Worm (Caenorhabditis elegans) whole organism, L4 larva: ENCODE measurements around the gene spp-3.
A peak's percentile ranks its signal among the peaks of the same experiment; 100 is the strongest.

ENCODE experiments used
- F49E8.2 ChIP-seq: sonication (generic microtip); optimal IDR thresholded peaks from 2 replicates; lab custom pipeline; 2016; ENCODE audit warnings: missing compliant biosample characterization, mild to moderate bottlenecking, missing genetic modification characterization, borderline replicate concordance
- T26A8.4 ChIP-seq: fragments of 200-800 bp; sonication (Bioruptor generic); IDR thresholded peaks from 2 replicates; pipeline ENCODE4 v1.3.6; 2022; ENCODE audit warnings: missing genetic modification characterization, missing compliant biosample characterization
- ZK546.5 ChIP-seq, 2 experiments: sonication (generic microtip); optimal IDR thresholded peaks; 2 replicates each; lab custom pipeline; 2017; ENCODE audit warnings: missing biosample characterization in 2 of 2, missing genetic modification characterization in 2 of 2
- aly-2 ChIP-seq: sonication (generic microtip); optimal IDR thresholded peaks from 2 replicates; lab custom pipeline; 2018; ENCODE audit warnings: missing biosample characterization, missing genetic modification characterization
- ama-1 ChIP-seq: fragments of 150-350 bp; optimal IDR thresholded peaks from 2 replicates; lab custom pipeline; 2014; ENCODE audit warnings: inconsistent platforms, mixed read lengths
- ceh-28 ChIP-seq: fragments of 150-350 bp; optimal IDR thresholded peaks from 2 replicates; lab custom pipeline; 2014; ENCODE audit warnings: missing biosample characterization, missing genetic modification reagents, missing genetic modification characterization
- ceh-32 ChIP-seq: sonication (generic microtip); optimal IDR thresholded peaks from 2 replicates; lab custom pipeline; 2016; ENCODE audit warnings: mild to moderate bottlenecking, missing genetic modification characterization, missing compliant biosample characterization; ENCODE audit not compliant: poor library complexity
- ceh-62 ChIP-seq: sonication (generic microtip); optimal IDR thresholded peaks from 2 replicates; lab custom pipeline; 2017; ENCODE audit warnings: missing biosample characterization, missing genetic modification characterization
- ces-1 ChIP-seq: fragments of 150-350 bp; sonication (generic microtip); optimal IDR thresholded peaks from 4 replicates; lab custom pipeline; 2014; ENCODE audit warnings: missing biosample characterization, missing genetic modification reagents, missing genetic modification characterization
- cey-2 ChIP-seq: sonication (generic microtip); optimal IDR thresholded peaks from 3 replicates; lab custom pipeline; 2017; ENCODE audit warnings: missing genetic modification characterization, mild to moderate bottlenecking, missing compliant biosample characterization, antibody characterized with exemption, borderline replicate concordance; ENCODE audit not compliant: insufficient read depth
- daf-12 ChIP-seq: fragments of 150-350 bp; optimal IDR thresholded peaks from 2 replicates; lab custom pipeline; 2014; ENCODE audit warnings: missing biosample characterization, missing genetic modification reagents, missing genetic modification characterization
- daf-16 ChIP-seq, 3 experiments: sonication (generic microtip); optimal IDR thresholded peaks; 2 replicates each; lab custom pipeline; 2016 to 2017; ENCODE audit warnings: missing genetic modification characterization in 3 of 3, missing genetic modification reagents in 3 of 3, mild to moderate bottlenecking in 2 of 3, missing compliant biosample characterization in 2 of 3, missing biosample characterization in 1 of 3, moderate library complexity in 1 of 3
- daf-8 ChIP-seq: fragments of 200-800 bp; sonication (Bioruptor generic); IDR thresholded peaks from 2 replicates; pipeline ENCODE4 v1.3.6; 2022; ENCODE audit warnings: missing genetic modification characterization, missing compliant biosample characterization
- dve-1 ChIP-seq: sonication (generic microtip); optimal IDR thresholded peaks from 2 replicates; lab custom pipeline; 2017; ENCODE audit warnings: antibody characterized with exemption, mild to moderate bottlenecking, missing genetic modification characterization, missing compliant biosample characterization; ENCODE audit not compliant: insufficient read depth
- hlh-30 ChIP-seq: sonication (generic microtip); optimal IDR thresholded peaks from 2 replicates; lab custom pipeline; 2017; ENCODE audit warnings: antibody characterized with exemption, mild to moderate bottlenecking, missing genetic modification characterization, missing compliant biosample characterization; ENCODE audit not compliant: insufficient read depth
- jun-1 ChIP-seq: fragments of 150-350 bp; optimal IDR thresholded peaks from 2 replicates; lab custom pipeline; 2014; ENCODE audit warnings: missing biosample characterization, missing genetic modification reagents, missing genetic modification characterization
- lin-1 ChIP-seq: fragments of 200-800 bp; sonication (Bioruptor generic); IDR thresholded peaks from 2 replicates; pipeline ENCODE4 v1.3.6; 2022; ENCODE audit warnings: missing genetic modification reagents, missing genetic modification characterization, missing compliant biosample characterization
- lin-29 ChIP-seq: fragments of 200-800 bp; sonication (Bioruptor generic); IDR thresholded peaks from 2 replicates; pipeline ENCODE4 v1.3.6; 2022; ENCODE audit warnings: missing genetic modification reagents, missing genetic modification characterization, missing compliant biosample characterization
- lin-39 ChIP-seq: fragments of 150-350 bp; optimal IDR thresholded peaks from 2 replicates; lab custom pipeline; 2014; ENCODE audit warnings: missing biosample characterization, missing genetic modification reagents, missing genetic modification characterization
- lsy-2 ChIP-seq, 2 experiments: fragments of 150-350 bp in 1 of 2; sonication (generic microtip) in 1 of 2; optimal IDR thresholded peaks; 2 replicates each; lab custom pipeline; 2014 to 2017; ENCODE audit warnings: missing biosample characterization in 2 of 2, missing genetic modification characterization in 2 of 2
- madf-5 ChIP-seq, 2 experiments: fragments of 200-800 bp; sonication (Bioruptor generic); IDR thresholded peaks; 2 replicates each; pipeline ENCODE4 v1.3.6; 2022; ENCODE audit warnings: missing compliant biosample characterization in 2 of 2, missing genetic modification characterization in 2 of 2
- mdt-29 ChIP-seq: fragments of 200-800 bp; sonication (Bioruptor generic); IDR thresholded peaks from 2 replicates; pipeline ENCODE4 v1.3.6; 2022; ENCODE audit warnings: missing genetic modification reagents, missing genetic modification characterization, missing compliant biosample characterization
- mes-2 ChIP-seq: sonication (generic microtip); optimal IDR thresholded peaks from 2 replicates; lab custom pipeline; 2016; ENCODE audit warnings: missing genotype, mild to moderate bottlenecking, missing genetic modification characterization, missing compliant biosample characterization; ENCODE audit not compliant: poor library complexity, severe bottlenecking
- mxl-2 ChIP-seq: fragments of 200-800 bp; sonication (Bioruptor generic); conservative IDR thresholded peaks from 2 replicates; pipeline ENCODE4 v1.3.6; 2022; ENCODE audit warnings: missing genetic modification reagents, missing genetic modification characterization, missing compliant biosample characterization
- mxl-3 ChIP-seq: fragments of 200-800 bp; sonication (Bioruptor generic); optimal IDR thresholded peaks from 2 replicates; lab custom pipeline; 2018; ENCODE audit warnings: mild to moderate bottlenecking, missing genetic modification characterization, missing compliant biosample characterization
- nhr-11 ChIP-seq: fragments of 150-350 bp; optimal IDR thresholded peaks from 2 replicates; lab custom pipeline; 2014; ENCODE audit warnings: missing biosample characterization, missing genetic modification characterization
- nhr-111 ChIP-seq: fragments of 200-800 bp; sonication (Bioruptor generic); optimal IDR thresholded peaks from 2 replicates; lab custom pipeline; 2018; ENCODE audit warnings: mild to moderate bottlenecking, missing genetic modification characterization, missing compliant biosample characterization
- nhr-28 ChIP-seq: fragments of 150-350 bp; optimal IDR thresholded peaks from 2 replicates; lab custom pipeline; 2014; ENCODE audit warnings: missing biosample characterization, missing genetic modification characterization
- nhr-41 ChIP-seq: fragments of 200-800 bp; sonication (Bioruptor generic); IDR thresholded peaks from 2 replicates; pipeline ENCODE4 v1.3.6; 2022; ENCODE audit warnings: missing genetic modification reagents, missing genetic modification characterization, missing compliant biosample characterization
- nhr-48 ChIP-seq: sonication (generic microtip); optimal IDR thresholded peaks from 2 replicates; lab custom pipeline; 2016; ENCODE audit warnings: mild to moderate bottlenecking, missing genetic modification characterization, missing compliant biosample characterization
- nhr-6 ChIP-seq: fragments of 150-350 bp; optimal IDR thresholded peaks from 2 replicates; lab custom pipeline; 2014; ENCODE audit warnings: missing biosample characterization, missing genetic modification characterization
- php-3 ChIP-seq: fragments of 200-800 bp; sonication (Bioruptor generic); IDR thresholded peaks from 2 replicates; pipeline ENCODE4 v1.3.6; 2022; ENCODE audit warnings: missing genetic modification reagents, missing genetic modification characterization, missing compliant biosample characterization
- pqm-1 ChIP-seq: sonication (generic microtip); optimal IDR thresholded peaks from 2 replicates; lab custom pipeline; 2017; ENCODE audit warnings: missing biosample characterization, missing genetic modification characterization
- saeg-2 ChIP-seq: fragments of 200-800 bp; sonication (Bioruptor generic); IDR thresholded peaks from 2 replicates; pipeline ENCODE4 v1.3.6; 2022; ENCODE audit warnings: missing genetic modification reagents, missing genetic modification characterization, missing compliant biosample characterization
- sdz-12 ChIP-seq: fragments of 200-800 bp; sonication (Bioruptor generic); optimal IDR thresholded peaks from 2 replicates; lab custom pipeline; 2018; ENCODE audit warnings: mild to moderate bottlenecking, missing genetic modification characterization, missing compliant biosample characterization
- snpc-4 ChIP-seq: fragments of 150-350 bp; optimal IDR thresholded peaks from 2 replicates; lab custom pipeline; 2014; ENCODE audit warnings: missing biosample characterization, missing genetic modification characterization
- spr-1 ChIP-seq: sonication (generic microtip); optimal IDR thresholded peaks from 2 replicates; lab custom pipeline; 2016; ENCODE audit warnings: mild to moderate bottlenecking, missing genetic modification characterization, missing compliant biosample characterization
- tag-97 ChIP-seq: fragments of 200-800 bp; sonication (Bioruptor generic); IDR thresholded peaks from 2 replicates; pipeline ENCODE4 v1.3.6; 2022; ENCODE audit warnings: missing genetic modification characterization, missing compliant biosample characterization
- tra-1 ChIP-seq: fragments of 200-800 bp; sonication (Bioruptor generic); IDR thresholded peaks from 2 replicates; pipeline ENCODE4 v1.3.6; 2022; ENCODE audit warnings: missing genetic modification reagents, missing genetic modification characterization, missing compliant biosample characterization
- unc-130 ChIP-seq: sonication (generic microtip); optimal IDR thresholded peaks from 2 replicates; lab custom pipeline; 2016; ENCODE audit warnings: missing genetic modification reagents, missing genetic modification characterization, missing compliant biosample characterization
- unc-62 ChIP-seq, 3 experiments: fragments of 150-350 bp in 1 of 3; sonication (generic microtip); optimal IDR thresholded peaks in 2 of 3; peaks in 1 of 3; 1 replicate in 1 of 3; 2 replicates in 2 of 3; lab custom pipeline; 2014 to 2017; ENCODE audit warnings: missing biosample characterization in 3 of 3, missing genetic modification characterization in 3 of 3, missing genetic modification reagents in 3 of 3, missing genotype in 1 of 3
- zfp-3 ChIP-seq: fragments of 200-800 bp; sonication (Bioruptor generic); conservative IDR thresholded peaks from 2 replicates; pipeline ENCODE4 v1.3.6; 2022; ENCODE audit warnings: missing genetic modification reagents, missing genetic modification characterization, missing compliant biosample characterization
- zip-11 ChIP-seq: fragments of 200-800 bp; sonication (Bioruptor generic); IDR thresholded peaks from 2 replicates; pipeline ENCODE4 v1.3.6; 2022; ENCODE audit warnings: missing genetic modification characterization, missing compliant biosample characterization
- ztf-7 ChIP-seq: fragments of 150-350 bp; optimal IDR thresholded peaks from 2 replicates; lab custom pipeline; 2014; ENCODE audit warnings: missing biosample characterization, missing genetic modification characterization

spp-3 gene

ce11 chrX:7343747-7344146 is 28.6 kb upstream of the spp-3 start, which contains the start of gene C07D8.5:
Gene C07D8.5, plus strand, starts transcription at chrX:7344047.
- no peak for TF ChIP-seq zfp-3 (GFP tag; lab: Robert Waterston, UW)
- no peak for TF ChIP-seq T26A8.4 (GFP tag; lab: Robert Waterston, UW)
- TF ChIP-seq snpc-4 (tag; lab: Kevin White, UChicago), result no peak
- no peak for TF ChIP-seq nhr-111 (GFP tag; lab: Kevin White, UChicago)
- TF ChIP-seq ZK546.5 (tag; optimal IDR thresholded peaks at IDR 0.05; lab: Kevin White, UChicago), result no peak
- no peak for TF ChIP-seq nhr-11 (tag; lab: Kevin White, UChicago)
- TF ChIP-seq mdt-29 (GFP tag; lab: Robert Waterston, UW), result no peak
- TF ChIP-seq php-3 (GFP tag; lab: Robert Waterston, UW), result no peak
- TF ChIP-seq ama-1 (lab: Kevin White, UChicago), result no peak
- no peak for TF ChIP-seq spr-1
- TF ChIP-seq ceh-28 (tag; lab: Kevin White, UChicago), result no peak
- TF ChIP-seq ces-1 (GFP tag; lab: Kevin White, UChicago), result no peak
- TF ChIP-seq aly-2 (tag; lab: Kevin White, UChicago), result no peak
- TF ChIP-seq madf-5 (GFP tag; IDR thresholded peaks at IDR 0.05; lab: Robert Waterston, UW), result no peak
- TF ChIP-seq daf-12 (tag; lab: Kevin White, UChicago), result no peak
- TF ChIP-seq ceh-62, result no peak
- TF ChIP-seq daf-8 (GFP tag; lab: Robert Waterston, UW), result no peak
- TF ChIP-seq mes-2 (tag; lab: Kevin White, UChicago), result no peak
- TF ChIP-seq unc-62 (GFP tag; optimal IDR thresholded peaks at IDR 0.05 in 1 of 2; lab: Kevin White, UChicago), result no peak
- TF ChIP-seq unc-62 (tag; optimal IDR thresholded peaks at IDR 0.05; lab: Kevin White, UChicago), result no peak
- no peak for TF ChIP-seq lin-39

- TF ChIP-seq dve-1 (tag; lab: Kevin White, UChicago) (peak; percentile 2), pqm-1 (tag; lab: Kevin White, UChicago) (peak; percentile 80), daf-16 (GFP tag; optimal IDR thresholded peaks at IDR 0.05; lab: Kevin White, UChicago) (no peak), daf-16 (tag; optimal IDR thresholded peaks at IDR 0.05; lab: Kevin White, UChicago) (peak; percentile 90), hlh-30 (peak; percentile 8), unc-130 (no peak), nhr-28 (tag; lab: Kevin White, UChicago) (peak; percentile 63)
These were observed 28.1 kb upstream of the spp-3 start for ce11 chrX:7343218-7343617.

- TF ChIP-seq daf-16 (GFP tag; optimal IDR thresholded peaks at IDR 0.05; lab: Kevin White, UChicago) (peak in 1 of 2 experiments; percentile 60), daf-16 (tag; optimal IDR thresholded peaks at IDR 0.05; lab: Kevin White, UChicago) (peak; percentile 87), tag-97 (GFP tag; lab: Robert Waterston, UW) (no peak), madf-5 (GFP tag; IDR thresholded peaks at IDR 0.05; lab: Robert Waterston, UW) (no peak), tra-1 (GFP tag; lab: Robert Waterston, UW) (peak; percentile 53; the same call in 1 of the 2 replicates), mxl-3 (GFP tag; lab: Kevin White, UChicago) (peak; percentile 82), lsy-2 (tag; optimal IDR thresholded peaks at IDR 0.05; lab: Kevin White, UChicago) (peak in 1 of 2 experiments; percentile 52), jun-1 (tag; lab: Kevin White, UChicago) (no peak), nhr-111 (GFP tag; lab: Kevin White, UChicago) (no peak), saeg-2 (GFP tag; lab: Robert Waterston, UW) (0 out of 2 replicates have a peak, but pooled peaks have one; percentile 33), ztf-7 (tag; lab: Kevin White, UChicago) (no peak), nhr-41 (GFP tag; lab: Robert Waterston, UW) (peak; percentile 36; the same call in 1 of the 2 replicates), F49E8.2 (tag; lab: Kevin White, UChicago) (no peak), nhr-6 (tag; lab: Kevin White, UChicago) (peak; percentile 60), cey-2 (no peak), mes-2 (tag; lab: Kevin White, UChicago) (peak; percentile 26), zip-11 (GFP tag; lab: Robert Waterston, UW) (no peak), daf-12 (tag; lab: Kevin White, UChicago) (no peak), nhr-48 (tag; lab: Kevin White, UChicago) (peak; percentile 83), ama-1 (lab: Kevin White, UChicago) (no peak), dve-1 (tag; lab: Kevin White, UChicago) (peak; percentile 79), lin-1 (GFP tag; lab: Robert Waterston, UW) (peak; percentile 77), sdz-12 (GFP tag; lab: Kevin White, UChicago) (no peak), pqm-1 (tag; lab: Kevin White, UChicago) (peak; percentile 95), ceh-32 (tag; lab: Kevin White, UChicago) (no peak), lin-29 (GFP tag; lab: Robert Waterston, UW) (no peak), mxl-2 (GFP tag; lab: Robert Waterston, UW) (no peak)
These were observed 25.9 kb upstream of the spp-3 start, which contains the start of gene C07D8.6 for ce11 chrX:7340915-7341559. Gene C07D8.6, plus strand, starts transcription at chrX:7341509.
